Worm (Caenorhabditis elegans) whole organism, young adult: ENCODE results near the gene lact-3.

Experiments
- F49E8.2 ChIP-seq: sonication (generic microtip); optimal IDR thresholded peaks from 3 replicates; lab custom pipeline; 2017; ENCODE audit warnings: missing genetic modification characterization, mild to moderate bottlenecking, missing compliant biosample characterization, antibody characterized with exemption, moderate library complexity; ENCODE audit not compliant: insufficient read depth
- Y95B8A.8 ChIP-seq: fragments of 200-800 bp; sonication (Bioruptor generic); IDR thresholded peaks from 2 replicates; pipeline ENCODE4 v1.3.6; 2022; ENCODE audit warnings: missing genetic modification reagents, missing genetic modification characterization, missing compliant biosample characterization
- ama-1 ChIP-seq, 3 experiments: fragments of 150-350 bp in 1 of 3; sonication (generic microtip) in 2 of 3; optimal IDR thresholded peaks; 2 replicates each; lab custom pipeline; 2014 to 2018; ENCODE audit warnings: missing biosample characterization in 2 of 3, missing genetic modification characterization in 2 of 3, missing genetic modification reagents in 2 of 3
- atf-7 ChIP-seq: sonication (generic microtip); optimal IDR thresholded peaks from 2 replicates; lab custom pipeline; 2017; ENCODE audit warnings: mild to moderate bottlenecking, missing genetic modification characterization, missing compliant biosample characterization
- lag-1 ChIP-seq: fragments of 200-800 bp; sonication (Bioruptor generic); IDR thresholded peaks from 2 replicates; pipeline ENCODE4 v1.3.6; 2022; ENCODE audit warnings: missing genetic modification reagents, missing genetic modification characterization, missing compliant biosample characterization
- mes-4 ChIP-seq: sonication (generic microtip); optimal IDR thresholded peaks from 2 replicates; lab custom pipeline; 2016; ENCODE audit warnings: missing genotype, missing genetic modification characterization, missing compliant biosample characterization
- rpc-1 ChIP-seq, 2 experiments: fragments of 150-350 bp in 1 of 2; sonication (generic microtip) in 1 of 2; optimal IDR thresholded peaks; 2 replicates each; lab custom pipeline; 2014 to 2018; ENCODE audit warnings: missing biosample characterization in 1 of 2, missing genetic modification characterization in 1 of 2, missing genetic modification reagents in 1 of 2, missing genotype in 1 of 2
- unc-62 ChIP-seq: fragments of 150-350 bp; optimal IDR thresholded peaks from 2 replicates; lab custom pipeline; 2014; ENCODE audit warnings: missing biosample characterization, missing genetic modification reagents, missing genetic modification characterization

DNA sequence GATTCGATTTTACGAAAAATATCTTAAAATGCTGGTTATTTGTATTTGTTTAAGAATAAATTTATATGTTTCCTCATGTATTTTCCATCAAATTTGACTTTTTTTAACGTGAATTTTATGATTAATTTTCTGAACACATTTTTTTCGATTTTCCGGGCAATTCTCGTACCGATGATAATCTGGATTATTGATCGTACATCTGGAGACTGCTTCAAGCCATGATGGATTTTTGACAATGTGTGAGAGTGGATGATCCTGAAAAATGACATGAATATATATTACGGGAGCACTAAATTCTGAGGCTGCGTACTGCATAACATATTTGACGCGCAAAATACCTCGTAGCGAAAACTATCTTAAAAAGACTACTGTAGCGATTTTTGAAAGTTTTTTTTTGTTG lies 3.0 kb downstream of the lact-3 start:
- TF ChIP-seq atf-7 (tag; lab: Kevin White, UChicago) (no peak), lag-1 (no peak), rpc-1 (optimal IDR thresholded peaks at IDR 0.05; lab: Kevin White, UChicago) (no peak), rpc-1 (tag; optimal IDR thresholded peaks at IDR 0.05; lab: Kevin White, UChicago) (no peak), Y95B8A.8 (no peak), mes-4 (no peak), ama-1 (optimal IDR thresholded peaks at IDR 0.05; lab: Kevin White, UChicago) (no peak), ama-1 (GFP tag; optimal IDR thresholded peaks at IDR 0.05; lab: Kevin White, UChicago) (no peak), F49E8.2 (no peak), unc-62 (GFP tag; lab: Kevin White, UChicago) (no peak)
